Worm (Caenorhabditis elegans): ENCODE data around the gene T27A10.2.

The T27A10.2 gene

DNA sequence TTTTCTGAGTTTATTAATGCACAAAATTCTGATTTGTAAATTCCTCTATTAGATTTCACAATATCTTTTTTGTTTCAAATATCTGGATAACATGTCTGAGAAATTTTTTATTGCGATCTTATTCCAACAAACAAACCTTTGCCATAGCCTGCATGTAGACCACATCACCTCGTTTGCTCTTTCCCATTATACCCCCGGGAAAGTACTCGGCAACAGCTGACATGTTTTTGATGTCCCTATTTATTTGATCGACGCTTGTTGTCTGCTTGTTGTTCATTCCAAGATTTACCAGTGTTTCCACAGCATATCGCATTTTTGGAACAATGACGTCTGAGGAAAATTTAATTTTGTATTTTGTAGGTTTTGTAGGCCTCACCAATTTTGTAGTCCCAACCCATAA is 14.1 kb downstream of the T27A10.2 start:
- no peak for TF ChIP-seq tbx-11 (GFP tag; IDR thresholded peaks at IDR 0.05)

DNA sequence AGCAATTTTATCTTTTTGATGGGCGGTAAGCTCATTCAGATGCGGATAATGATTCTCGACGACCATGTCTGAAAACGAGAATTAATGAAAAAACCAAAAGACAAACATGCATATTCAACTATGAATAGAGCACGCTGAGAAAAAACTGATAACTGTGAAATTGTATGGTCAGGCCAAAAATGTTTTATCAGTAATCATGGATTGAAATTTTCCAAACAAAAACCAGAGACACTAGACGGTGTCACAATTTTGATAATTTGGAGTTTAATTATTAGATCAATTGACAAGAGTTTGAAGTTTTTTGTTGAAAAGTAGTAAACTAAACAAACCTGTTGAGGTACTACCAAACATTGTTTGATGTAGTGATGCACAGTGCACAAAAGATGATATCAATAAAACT is 14.6 kb downstream of the T27A10.2 start, which contains the start of gene cgr-1:
Gene cgr-1 (minus strand): TSS at position 68 of the 400 bp plus-strand sequence.
- TF ChIP-seq hnd-1 (tag; optimal IDR thresholded peaks at IDR 0.05) (no peak), scrt-1 (GFP tag; IDR thresholded peaks at IDR 0.05) (no peak), flt-1 (GFP tag; IDR thresholded peaks at IDR 0.05) (no peak), ceh-36 (tag; optimal IDR thresholded peaks at IDR 0.05) (no peak), sea-1 (GFP tag; conservative IDR thresholded peaks at IDR 0.05) (no peak), aly-1 (tag; optimal IDR thresholded peaks at IDR 0.05) (no peak), F13C5.2 (tag; optimal IDR thresholded peaks at IDR 0.05) (no peak), B0310.2 (tag; optimal IDR thresholded peaks at IDR 0.05) (no peak), tbx-37 (GFP tag; conservative IDR thresholded peaks at IDR 0.05) (no peak), ama-1 (optimal IDR thresholded peaks at IDR 0.05) (no peak), tbx-11 (GFP tag; IDR thresholded peaks at IDR 0.05) (no peak), ets-7 (tag; optimal IDR thresholded peaks at IDR 0.05) (no peak)

DNA sequence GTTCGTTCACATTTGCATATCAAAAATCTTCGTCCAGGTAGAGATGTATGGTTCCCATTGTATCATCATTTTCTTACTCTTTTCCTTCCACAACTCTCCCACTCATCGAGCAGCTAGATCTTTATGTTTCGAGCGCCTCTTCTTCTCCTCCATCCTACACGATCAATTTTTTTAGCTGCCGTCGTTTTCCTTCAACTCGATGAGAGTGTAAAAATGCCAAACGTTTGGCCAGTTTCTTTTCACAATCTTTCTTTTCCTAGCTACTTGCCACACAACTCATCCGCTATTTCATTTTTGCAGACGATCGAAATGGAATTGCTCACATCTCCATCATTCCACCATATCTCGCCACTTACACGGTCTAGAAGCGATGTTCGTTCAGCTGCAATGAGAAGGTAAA is 15.8 kb downstream of the T27A10.2 start, which contains the start of gene C18B2.3:
Gene C18B2.3 (plus strand): TSS at position 301 of the 400 bp plus-strand sequence.
- TF ChIP-seq pes-1 (GFP tag; IDR thresholded peaks at IDR 0.05) (no peak), hmbx-1 (tag; optimal IDR thresholded peaks at IDR 0.05) (no peak), scrt-1 (GFP tag; IDR thresholded peaks at IDR 0.05) (no peak), tbx-11 (GFP tag; IDR thresholded peaks at IDR 0.05) (no peak), ceh-13 (GFP tag; optimal IDR thresholded peaks at IDR 0.05) (no peak), ceh-36 (tag; optimal IDR thresholded peaks at IDR 0.05) (no peak)

DNA sequence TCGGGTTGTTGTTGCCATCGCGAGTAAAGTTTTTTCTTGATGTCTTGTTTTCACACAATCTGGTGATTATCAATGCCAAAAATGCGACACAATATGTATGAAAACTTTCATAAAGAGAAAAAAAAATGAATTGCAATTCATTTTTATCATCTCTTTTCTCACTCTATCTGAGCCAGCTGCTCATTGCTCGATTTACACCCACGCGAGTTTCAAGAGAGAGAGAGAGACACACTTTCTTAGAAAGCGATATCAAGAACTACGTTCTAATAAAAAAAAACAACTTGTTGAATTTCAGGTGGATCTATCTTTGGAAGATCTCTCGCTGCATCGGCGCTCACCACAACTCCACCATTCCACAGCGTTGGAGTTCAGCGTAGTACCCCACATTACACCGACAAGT is 16.9 kb downstream of the T27A10.2 start:
- TF ChIP-seq ama-1 (optimal IDR thresholded peaks at IDR 0.05) (no peak), flt-1 (GFP tag; IDR thresholded peaks at IDR 0.05) (no peak), hnd-1 (tag; optimal IDR thresholded peaks at IDR 0.05) (no peak), tbx-11 (GFP tag; IDR thresholded peaks at IDR 0.05) (no peak), sea-1 (GFP tag; conservative IDR thresholded peaks at IDR 0.05) (no peak), pes-1 (GFP tag; IDR thresholded peaks at IDR 0.05) (no peak), ceh-13 (GFP tag; optimal IDR thresholded peaks at IDR 0.05) (no peak), hmg-4 (GFP tag; optimal IDR thresholded peaks at IDR 0.05) (no peak)

DNA sequence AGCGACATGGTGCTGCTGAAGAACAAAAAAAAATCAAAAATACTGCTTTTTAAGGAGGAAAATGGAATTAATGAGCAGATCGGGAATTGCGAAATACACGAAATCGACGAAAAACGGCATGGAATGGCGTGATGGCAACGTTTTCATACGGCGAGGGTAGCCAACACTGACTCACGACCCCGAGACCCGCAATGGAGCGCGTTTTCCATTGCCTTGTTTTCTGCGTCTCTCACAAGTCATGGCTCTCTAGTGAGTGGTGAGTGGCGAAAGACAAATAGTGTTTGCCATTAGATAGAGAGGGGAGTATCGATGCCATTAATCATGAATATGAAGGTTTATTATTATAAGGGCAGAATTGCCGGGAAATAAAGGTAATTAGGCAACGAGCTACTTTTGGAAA is 20.0 kb downstream of the T27A10.2 start, which contains the start of gene C18B2.4:
Gene C18B2.4 (minus strand): TSS at position 15 of the 400 bp plus-strand sequence.
- peak; percentile 7 for TF ChIP-seq F13C5.2 (tag; optimal IDR thresholded peaks at IDR 0.05)
- no peak for TF ChIP-seq ama-1 (optimal IDR thresholded peaks at IDR 0.05)
- no peak for TF ChIP-seq tbx-11 (GFP tag; IDR thresholded peaks at IDR 0.05)
- no peak for TF ChIP-seq sea-1 (GFP tag; conservative IDR thresholded peaks at IDR 0.05)
- no peak for TF ChIP-seq hnd-1 (tag; optimal IDR thresholded peaks at IDR 0.05)
- TF ChIP-seq tbx-37 (GFP tag; conservative IDR thresholded peaks at IDR 0.05), result 0 out of 2 replicates have a peak, but pooled peaks have one; percentile 14
- no peak for TF ChIP-seq ceh-36 (tag; optimal IDR thresholded peaks at IDR 0.05)
- peak; percentile 39 for TF ChIP-seq hmg-4 (GFP tag; optimal IDR thresholded peaks at IDR 0.05)

DNA sequence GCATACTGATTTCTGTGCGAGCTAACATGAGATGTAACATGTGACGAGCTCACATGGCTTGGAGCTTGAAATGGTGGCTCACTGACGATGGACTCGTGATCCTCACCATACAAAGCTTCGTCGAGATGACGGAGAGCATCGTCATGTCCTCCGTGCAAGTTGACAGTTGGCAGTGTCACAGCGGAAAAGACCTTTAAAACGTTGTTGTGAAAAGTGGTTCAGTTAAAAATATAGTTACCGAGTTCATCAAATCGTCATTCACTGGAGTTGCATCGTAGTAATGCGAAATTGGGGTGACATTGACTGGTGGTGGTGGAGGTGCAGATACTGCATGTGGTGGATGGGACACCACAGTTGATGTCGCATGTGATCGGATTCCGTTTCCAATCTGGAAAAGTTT is 24.7 kb downstream of the T27A10.2 start:
- no peak for TF ChIP-seq hmbx-1 (tag; optimal IDR thresholded peaks at IDR 0.05)
- TF ChIP-seq scrt-1 (GFP tag; IDR thresholded peaks at IDR 0.05), result no peak
- no peak for TF ChIP-seq sea-1 (GFP tag; conservative IDR thresholded peaks at IDR 0.05)
- TF ChIP-seq ceh-13 (GFP tag; optimal IDR thresholded peaks at IDR 0.05), result no peak
- no peak for TF ChIP-seq F13C5.2 (tag; optimal IDR thresholded peaks at IDR 0.05)
- no peak for TF ChIP-seq tra-4 (tag; optimal IDR thresholded peaks at IDR 0.05)

DNA sequence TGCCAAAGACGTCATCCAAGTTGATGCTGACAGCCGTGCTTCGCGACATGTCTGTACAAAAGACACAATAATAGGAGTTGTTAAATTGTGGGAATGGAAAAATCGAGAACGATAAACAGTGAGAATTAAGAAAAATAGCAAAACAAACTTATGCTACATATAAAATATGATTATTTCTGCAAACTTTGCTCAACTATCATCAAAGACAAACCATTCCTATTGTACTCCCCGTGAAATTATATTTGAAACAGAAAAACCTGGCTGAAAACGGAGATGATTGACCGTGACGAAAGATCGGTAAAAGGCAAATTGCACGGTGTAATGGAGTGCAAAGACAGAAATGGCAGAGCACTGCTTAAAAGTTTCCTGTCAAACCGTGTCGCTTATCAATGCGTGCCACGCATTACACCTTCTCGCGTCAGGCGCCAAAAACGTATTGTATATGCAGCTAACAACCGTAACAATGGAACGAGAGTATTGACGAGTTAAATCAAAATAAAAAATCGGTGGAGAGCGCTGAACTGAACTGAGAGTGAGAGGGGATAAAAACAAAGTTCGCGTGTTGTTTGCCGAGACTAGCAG is 25.4 kb downstream of the T27A10.2 start, which contains the start of gene C18B2.5:
Gene C18B2.5 (minus strand): TSS at position 51 of the 582 bp plus-strand sequence.
- TF ChIP-seq tra-4 (tag; optimal IDR thresholded peaks at IDR 0.05) (no peak), F13C5.2 (tag; optimal IDR thresholded peaks at IDR 0.05) (no peak), flt-1 (GFP tag; IDR thresholded peaks at IDR 0.05) (no peak), B0310.2 (tag; optimal IDR thresholded peaks at IDR 0.05) (no peak), hnd-1 (tag; optimal IDR thresholded peaks at IDR 0.05) (no peak), tbx-11 (GFP tag; IDR thresholded peaks at IDR 0.05) (no peak)

DNA sequence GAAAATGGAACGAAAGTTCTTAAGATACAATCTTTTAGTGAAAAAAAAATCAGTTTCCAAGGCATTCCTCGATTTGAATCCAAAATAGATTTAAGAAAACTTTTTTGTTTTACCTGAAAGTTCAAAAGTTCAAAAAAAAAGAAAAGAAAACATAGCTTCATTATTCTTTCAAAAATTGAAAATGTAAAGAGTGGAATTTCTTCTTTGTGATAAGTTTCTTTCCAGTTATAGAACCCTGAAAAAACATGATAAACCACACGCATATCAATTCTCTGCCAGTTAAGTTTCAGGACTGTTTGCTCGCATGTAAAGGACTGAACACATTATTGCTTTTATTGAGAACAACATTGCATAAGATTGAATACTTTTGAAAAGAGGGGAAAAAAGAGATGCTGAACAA is 26.0 kb downstream of the T27A10.2 start:
- no peak for TF ChIP-seq ets-7 (tag; optimal IDR thresholded peaks at IDR 0.05)
- no peak for TF ChIP-seq hmg-4 (GFP tag; optimal IDR thresholded peaks at IDR 0.05)
- TF ChIP-seq tra-4 (tag; optimal IDR thresholded peaks at IDR 0.05), result no peak
- TF ChIP-seq pes-1 (GFP tag; IDR thresholded peaks at IDR 0.05), result no peak
- no peak for TF ChIP-seq tbx-11 (GFP tag; IDR thresholded peaks at IDR 0.05)
- no peak for TF ChIP-seq ama-1 (optimal IDR thresholded peaks at IDR 0.05)
- TF ChIP-seq ceh-13 (GFP tag; optimal IDR thresholded peaks at IDR 0.05), result no peak
- no peak for TF ChIP-seq F13C5.2 (tag; optimal IDR thresholded peaks at IDR 0.05)
- TF ChIP-seq sea-1 (GFP tag; conservative IDR thresholded peaks at IDR 0.05), result no peak
- TF ChIP-seq flt-1 (GFP tag; IDR thresholded peaks at IDR 0.05), result no peak

DNA sequence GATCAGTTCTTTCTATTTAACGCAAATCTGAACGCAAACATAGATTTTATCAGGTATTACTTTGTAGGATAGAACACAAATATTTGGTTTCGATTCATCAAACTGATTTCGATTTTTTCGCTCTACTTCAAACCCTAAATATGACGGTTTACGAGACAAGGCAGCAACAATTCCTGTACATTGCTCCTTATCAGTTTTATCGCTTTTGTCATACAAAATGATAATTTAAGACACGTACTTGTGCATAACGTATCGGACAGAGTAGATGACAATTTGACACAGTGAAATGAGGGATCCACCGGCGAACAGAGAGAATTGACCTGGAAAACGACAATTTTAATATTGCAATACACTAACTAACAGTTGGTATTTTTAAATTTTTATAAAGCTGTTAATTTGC is 27.9 kb downstream of the T27A10.2 start:
- TF ChIP-seq scrt-1 (GFP tag; IDR thresholded peaks at IDR 0.05) (no peak), aly-1 (tag; optimal IDR thresholded peaks at IDR 0.05) (no peak), ceh-13 (GFP tag; optimal IDR thresholded peaks at IDR 0.05) (no peak), sea-1 (GFP tag; conservative IDR thresholded peaks at IDR 0.05) (no peak)

Data from whole organism, early embryonic.